Worm (Caenorhabditis elegans) whole organism, mixed stage, embryonic: ENCODE results near the gene ugt-60.

Source experiments
- blmp-1 ChIP-seq: fragments of 150-350 bp; optimal IDR thresholded peaks from 2 replicates; lab custom pipeline; 2014; ENCODE audit warnings: missing biosample characterization, missing genetic modification characterization
- ces-1 ChIP-seq: fragments of 150-350 bp; optimal IDR thresholded peaks from 2 replicates; lab custom pipeline; 2014; ENCODE audit warnings: missing biosample characterization, missing genetic modification reagents, missing genetic modification characterization
- cnd-1 ChIP-seq: fragments of 200-800 bp; sonication (Bioruptor generic); optimal IDR thresholded peaks from 2 replicates; lab custom pipeline; 2018; ENCODE audit warnings: mild to moderate bottlenecking, missing genetic modification characterization, missing compliant biosample characterization
- elt-1 ChIP-seq: sonication (generic microtip); optimal IDR thresholded peaks from 2 replicates; lab custom pipeline; 2017; ENCODE audit warnings: missing genetic modification characterization, mild to moderate bottlenecking, missing compliant biosample characterization, antibody characterized with exemption, moderate library complexity, borderline replicate concordance; ENCODE audit not compliant: insufficient read depth
- lin-13 ChIP-seq: fragments of 150-350 bp; optimal IDR thresholded peaks from 2 replicates; lab custom pipeline; 2014; ENCODE audit warnings: missing biosample characterization, missing genetic modification characterization
- pha-4 ChIP-seq: fragments of 150-350 bp; optimal IDR thresholded peaks from 2 replicates; lab custom pipeline; 2018; ENCODE audit warnings: missing biosample characterization, missing genetic modification reagents, missing genetic modification characterization
- snpc-4 ChIP-seq: fragments of 150-350 bp; optimal IDR thresholded peaks from 2 replicates; lab custom pipeline; 2014; ENCODE audit warnings: missing biosample characterization, missing genetic modification characterization

DNA sequence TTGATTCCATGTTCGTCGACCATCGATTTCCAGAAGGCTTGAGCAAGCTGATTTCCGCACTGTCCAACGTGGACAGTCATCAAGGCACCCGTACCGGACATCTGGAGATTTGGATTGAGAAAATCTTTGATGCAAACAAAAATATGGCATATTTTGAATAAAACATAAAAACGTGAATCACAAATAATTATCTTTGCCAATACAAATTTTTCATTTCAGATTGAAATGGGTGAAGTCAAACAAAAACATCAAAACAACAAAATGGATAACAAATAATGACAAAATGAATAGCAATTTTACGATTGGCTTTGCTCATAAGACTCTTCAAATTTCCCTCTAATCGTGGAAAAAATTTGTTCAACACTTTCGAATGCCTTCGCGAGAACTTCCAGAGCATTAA lies 49.8 kb downstream of the ugt-60 start, which contains the start of gene tbg-1:
- TF ChIP-seq elt-1 (tag; lab: Kevin White, UChicago): no peak
- no peak for TF ChIP-seq blmp-1
- no peak for TF ChIP-seq snpc-4
- no peak for TF ChIP-seq lin-13 (tag; lab: Kevin White, UChicago)
- no peak for TF ChIP-seq pha-4 (tag; lab: Kevin White, UChicago)
- TF ChIP-seq cnd-1 (tag; lab: Kevin White, UChicago): no peak
- TF ChIP-seq ces-1: no peak
